Fruit fly (Drosophila melanogaster) whole organism: ENCODE results near the gene CG34180.

Experiments used
- CG8478 ChIP-seq: fragments of >200 bp; optimal IDR thresholded peaks from 2 replicates; lab custom pipeline; 2018; ENCODE audit warnings: inconsistent platforms
- EcR ChIP-seq, 2 experiments: fragments of >200 bp; optimal IDR thresholded peaks; 2 replicates each; lab custom pipeline; 2017; ENCODE audit warnings: missing biosample characterization in 2 of 2, missing genetic modification characterization in 2 of 2, missing genetic modification reagents in 2 of 2
- psq ChIP-seq: fragments of >200 bp; optimal IDR thresholded peaks from 2 replicates; lab custom pipeline; 2017

dm6 chr2L:6019352-6020131 lies 40.8 kb upstream of the CG34180 start, which contains the start of gene H2.0:
- no peak for TF ChIP-seq psq (lab: Kevin White, UChicago)
- no peak for TF ChIP-seq CG8478 (lab: Kevin White, UChicago)
- no peak for TF ChIP-seq EcR (GFP tag; optimal IDR thresholded peaks at IDR 0.05; lab: Kevin White, UChicago)
